Worm (Caenorhabditis elegans) whole organism, L1 larva: ENCODE measurements around the gene maoc-1.
A peak's percentile ranks its signal among the peaks of the same experiment; 100 is the strongest.

Experiments
- C34B4.2 ChIP-seq: sonication (generic microtip); optimal IDR thresholded peaks from 2 replicates; lab custom pipeline; 2017; ENCODE audit warnings: mild to moderate bottlenecking, missing genetic modification characterization, missing compliant biosample characterization
- Y116A8C.19 ChIP-seq: sonication (generic microtip); optimal IDR thresholded peaks from 2 replicates; lab custom pipeline; 2016; ENCODE audit warnings: missing compliant biosample characterization, missing genetic modification characterization, borderline replicate concordance
- ama-1 ChIP-seq: fragments of 150-350 bp; optimal IDR thresholded peaks from 2 replicates; lab custom pipeline; 2014
- blmp-1 ChIP-seq: fragments of 150-350 bp; optimal IDR thresholded peaks from 2 replicates; lab custom pipeline; 2014; ENCODE audit warnings: missing biosample characterization, missing genetic modification characterization
- ceh-82 ChIP-seq, 3 experiments: fragments of 150-350 bp in 1 of 3; sonication (generic microtip) in 2 of 3; optimal IDR thresholded peaks; 2 replicates each; lab custom pipeline; 2014 to 2017; ENCODE audit warnings: missing biosample characterization in 3 of 3, missing genetic modification characterization in 3 of 3
- ceh-90 ChIP-seq: sonication (generic microtip); optimal IDR thresholded peaks from 2 replicates; lab custom pipeline; 2016; ENCODE audit warnings: missing genetic modification characterization, missing compliant biosample characterization
- ces-1 ChIP-seq: fragments of 150-350 bp; optimal IDR thresholded peaks from 2 replicates; lab custom pipeline; 2014; ENCODE audit warnings: missing biosample characterization, missing genetic modification reagents, missing genetic modification characterization
- efl-1 ChIP-seq, 4 experiments: fragments of 150-350 bp; optimal IDR thresholded peaks in 3 of 4; peaks in 1 of 4; 1 replicate in 1 of 4; 2 replicates in 3 of 4; lab custom pipeline; 2014; ENCODE audit warnings: missing biosample characterization in 2 of 4, missing genetic modification characterization in 2 of 4, missing genetic modification reagents in 2 of 4
- elt-3 ChIP-seq, 6 experiments: fragments of 150-350 bp in 1 of 6; sonication (generic microtip); optimal IDR thresholded peaks; 2 replicates each; lab custom pipeline; 2017 to 2018; ENCODE audit warnings: missing biosample characterization in 6 of 6, missing genetic modification characterization in 6 of 6, inconsistent platforms in 1 of 6
- grh-1 ChIP-seq: fragments of 200-800 bp; sonication (Bioruptor generic); IDR thresholded peaks from 2 replicates; pipeline ENCODE4 v1.3.6; 2022; ENCODE audit warnings: missing genetic modification reagents, missing genetic modification characterization, missing compliant biosample characterization
- hlh-17 ChIP-seq: fragments of 200-800 bp; sonication (Bioruptor generic); optimal IDR thresholded peaks from 2 replicates; lab custom pipeline; 2018; ENCODE audit warnings: missing genetic modification characterization, mild to moderate bottlenecking, missing compliant biosample characterization, moderate library complexity, borderline replicate concordance
- hpl-2 ChIP-seq: fragments of 150-350 bp; optimal IDR thresholded peaks from 2 replicates; lab custom pipeline; 2014; ENCODE audit warnings: missing biosample characterization, missing genetic modification reagents, missing genetic modification characterization
- lin-14 ChIP-seq: fragments of 200-800 bp; sonication (Bioruptor generic); optimal IDR thresholded peaks from 2 replicates; lab custom pipeline; 2018; ENCODE audit warnings: mild to moderate bottlenecking, missing genetic modification characterization, moderate library complexity, missing compliant biosample characterization
- lin-15B ChIP-seq: fragments of 150-350 bp; sonication (generic microtip); optimal IDR thresholded peaks from 3 replicates; lab custom pipeline; 2014; ENCODE audit warnings: missing biosample characterization, missing genetic modification characterization
- mdl-1 ChIP-seq, 2 experiments: fragments of 150-350 bp; optimal IDR thresholded peaks; 2 replicates each; lab custom pipeline; 2014 to 2017; ENCODE audit warnings: missing biosample characterization in 2 of 2, missing genetic modification characterization in 2 of 2, inconsistent platforms in 1 of 2
- mef-2 ChIP-seq: fragments of 150-350 bp; optimal IDR thresholded peaks from 2 replicates; lab custom pipeline; 2014; ENCODE audit warnings: missing biosample characterization, missing genetic modification characterization
- mep-1 ChIP-seq: fragments of 150-350 bp; optimal IDR thresholded peaks from 2 replicates; lab custom pipeline; 2014; ENCODE audit warnings: missing biosample characterization, missing genetic modification characterization
- nhr-11 ChIP-seq: fragments of 150-350 bp; optimal IDR thresholded peaks from 2 replicates; lab custom pipeline; 2014; ENCODE audit warnings: missing biosample characterization, missing genetic modification characterization
- nhr-20 ChIP-seq: sonication (generic microtip); optimal IDR thresholded peaks from 2 replicates; lab custom pipeline; 2016; ENCODE audit warnings: mild to moderate bottlenecking, missing genetic modification characterization, missing compliant biosample characterization
- nhr-237 ChIP-seq: fragments of 150-350 bp; optimal IDR thresholded peaks from 2 replicates; lab custom pipeline; 2014; ENCODE audit warnings: missing biosample characterization, missing genetic modification characterization
- nhr-28 ChIP-seq: fragments of 150-350 bp; optimal IDR thresholded peaks from 2 replicates; lab custom pipeline; 2014; ENCODE audit warnings: missing biosample characterization, missing genetic modification characterization
- nhr-47 ChIP-seq: sonication (generic microtip); optimal IDR thresholded peaks from 2 replicates; lab custom pipeline; 2016; ENCODE audit warnings: mild to moderate bottlenecking, missing genetic modification characterization, moderate library complexity, missing compliant biosample characterization
- nhr-71 ChIP-seq: sonication (generic microtip); optimal IDR thresholded peaks from 2 replicates; lab custom pipeline; 2016; ENCODE audit warnings: mild to moderate bottlenecking, missing genetic modification characterization, moderate library complexity, missing compliant biosample characterization
- nhr-76 ChIP-seq: sonication (generic microtip); optimal IDR thresholded peaks from 2 replicates; lab custom pipeline; 2017; ENCODE audit warnings: missing biosample characterization, missing genetic modification characterization
- nhr-77 ChIP-seq: fragments of 150-350 bp; optimal IDR thresholded peaks from 2 replicates; lab custom pipeline; 2014; ENCODE audit warnings: missing biosample characterization, missing genetic modification characterization
- nhr-84 ChIP-seq: sonication (generic microtip); optimal IDR thresholded peaks from 2 replicates; lab custom pipeline; 2017; ENCODE audit warnings: missing biosample characterization, missing genetic modification characterization
- nhr-85 ChIP-seq: sonication (generic microtip); peaks from one replicate; lab custom pipeline; 2016; ENCODE audit warnings: missing genetic modification characterization, inconsistent platforms, missing compliant biosample characterization
- pqm-1 ChIP-seq: sonication (generic microtip); optimal IDR thresholded peaks from 3 replicates; lab custom pipeline; 2017; ENCODE audit warnings: missing biosample characterization, missing genetic modification characterization
- snpc-4 ChIP-seq: fragments of 150-350 bp; optimal IDR thresholded peaks from 2 replicates; lab custom pipeline; 2014; ENCODE audit warnings: missing biosample characterization, missing genetic modification characterization
- sup-37 ChIP-seq: fragments of 200-800 bp; sonication (Bioruptor generic); optimal IDR thresholded peaks from 2 replicates; lab custom pipeline; 2018; ENCODE audit warnings: mild to moderate bottlenecking, missing genetic modification characterization, missing compliant biosample characterization
- swsn-7 ChIP-seq: sonication (generic microtip); optimal IDR thresholded peaks from 2 replicates; lab custom pipeline; 2016; ENCODE audit warnings: missing genetic modification characterization, missing compliant biosample characterization
- tbx-2 ChIP-seq: sonication (generic microtip); optimal IDR thresholded peaks from 2 replicates; lab custom pipeline; 2016; ENCODE audit warnings: missing genetic modification characterization, missing compliant biosample characterization
- tlp-1 ChIP-seq: fragments of 150-350 bp; optimal IDR thresholded peaks from 2 replicates; lab custom pipeline; 2014; ENCODE audit warnings: missing biosample characterization, missing genetic modification characterization
- unc-130 ChIP-seq: fragments of 150-350 bp; optimal IDR thresholded peaks from 2 replicates; lab custom pipeline; 2017; ENCODE audit warnings: missing biosample characterization, missing genetic modification characterization, inconsistent platforms
- unc-30 ChIP-seq: sonication (generic microtip); optimal IDR thresholded peaks from 2 replicates; lab custom pipeline; 2017; ENCODE audit warnings: missing biosample characterization, missing genetic modification characterization
- unc-98 ChIP-seq: fragments of 200-800 bp; sonication (Bioruptor generic); IDR thresholded peaks from 2 replicates; pipeline ENCODE4 v1.3.6; 2022; ENCODE audit warnings: missing genetic modification characterization, missing compliant biosample characterization
- ztf-11 ChIP-seq, 2 experiments: sonication (generic microtip); optimal IDR thresholded peaks; 2 replicates each; lab custom pipeline; 2016 to 2017; ENCODE audit warnings: missing genetic modification characterization in 2 of 2, missing biosample characterization in 1 of 2, missing compliant biosample characterization in 1 of 2

maoc-1 gene

ce11 chrII:7224074-7224473, 28.0 kb downstream of the maoc-1 start:
- no peak for TF ChIP-seq Y116A8C.19 (tag; lab: Kevin White, UChicago)
- no peak for TF ChIP-seq pqm-1 (tag; lab: Kevin White, UChicago)

ce11 chrII:7225864-7226522, 29.9 kb downstream of the maoc-1 start, which contains the start of gene clh-3:
Gene clh-3, minus strand, starts transcription at chrII:7225914.
- no peak for TF ChIP-seq ceh-90 (tag; lab: Kevin White, UChicago)
- no peak for TF ChIP-seq efl-1 (optimal IDR thresholded peaks at IDR 0.05; lab: Kevin White, UChicago)
- TF ChIP-seq efl-1 (GFP tag; optimal IDR thresholded peaks at IDR 0.05 in 1 of 2; lab: Kevin White, UChicago) = no peak
- TF ChIP-seq elt-3 (tag; optimal IDR thresholded peaks at IDR 0.05; lab: Kevin White, UChicago) = no peak
- TF ChIP-seq Y116A8C.19 (tag; lab: Kevin White, UChicago) = no peak
- no peak for TF ChIP-seq C34B4.2 (tag; lab: Kevin White, UChicago)
- no peak for TF ChIP-seq ces-1 (GFP tag; lab: Kevin White, UChicago)
- TF ChIP-seq tbx-2 (tag; lab: Kevin White, UChicago) = no peak
- TF ChIP-seq nhr-28 = no peak
- no peak for TF ChIP-seq nhr-84 (tag; lab: Kevin White, UChicago)
- no peak for TF ChIP-seq nhr-47 (tag; lab: Kevin White, UChicago)
- no peak for TF ChIP-seq snpc-4
- TF ChIP-seq ztf-11 (tag; optimal IDR thresholded peaks at IDR 0.05; lab: Kevin White, UChicago) = no peak
- no peak for TF ChIP-seq unc-98

ce11 chrII:7228646-7229200, 32.6 kb downstream of the maoc-1 start, which contains the start of gene F32A5.4:
Gene F32A5.4, plus strand, starts transcription at chrII:7229150.
- TF ChIP-seq hpl-2 (GFP tag; lab: Kevin White, UChicago) = no peak
- TF ChIP-seq swsn-7 (tag; lab: Kevin White, UChicago) = peak; percentile 19
- peak; percentile 17 for TF ChIP-seq nhr-20 (tag; lab: Kevin White, UChicago)
- peak; percentile 22 for TF ChIP-seq lin-14 (GFP tag; lab: Kevin White, UChicago)
- TF ChIP-seq mep-1 = peak; percentile 4
- TF ChIP-seq unc-130 (tag; lab: Kevin White, UChicago) = no peak
- TF ChIP-seq nhr-85 (tag; lab: Kevin White, UChicago) = peak; percentile 69
- no peak for TF ChIP-seq nhr-11 (tag; lab: Kevin White, UChicago)
- TF ChIP-seq nhr-71 (tag; lab: Kevin White, UChicago) = peak; percentile 4
- TF ChIP-seq ceh-82 (tag; optimal IDR thresholded peaks at IDR 0.05; lab: Kevin White, UChicago) = no peak
- no peak for TF ChIP-seq mdl-1 (tag; optimal IDR thresholded peaks at IDR 0.05; lab: Kevin White, UChicago)
- TF ChIP-seq grh-1 (GFP tag; lab: Robert Waterston, UW) = peak; percentile 38
- TF ChIP-seq efl-1 (optimal IDR thresholded peaks at IDR 0.05; lab: Kevin White, UChicago) = no peak
- peak in 1 of 2 experiments; percentile 75 for TF ChIP-seq efl-1 (GFP tag; optimal IDR thresholded peaks at IDR 0.05 in 1 of 2; lab: Kevin White, UChicago)
- peak; percentile 6 for TF ChIP-seq ama-1 (lab: Kevin White, UChicago)
- peak; percentile 40 for TF ChIP-seq blmp-1 (tag; lab: Kevin White, UChicago)
- no peak for TF ChIP-seq lin-15B (tag; lab: Kevin White, UChicago)

ce11 chrII:7230684-7231083, 34.6 kb downstream of the maoc-1 start:
- no peak for TF ChIP-seq mdl-1 (tag; optimal IDR thresholded peaks at IDR 0.05; lab: Kevin White, UChicago)
- TF ChIP-seq nhr-84 (tag; lab: Kevin White, UChicago) = no peak
- TF ChIP-seq hlh-17 (GFP tag; lab: Kevin White, UChicago) = no peak
- no peak for TF ChIP-seq unc-130 (tag; lab: Kevin White, UChicago)
- no peak for TF ChIP-seq C34B4.2 (tag; lab: Kevin White, UChicago)
- no peak for TF ChIP-seq lin-14 (GFP tag; lab: Kevin White, UChicago)
- no peak for TF ChIP-seq nhr-77 (tag; lab: Kevin White, UChicago)
- peak; percentile 5 for TF ChIP-seq mep-1
- no peak for TF ChIP-seq nhr-237 (tag; lab: Kevin White, UChicago)
- TF ChIP-seq lin-15B (tag; lab: Kevin White, UChicago) = no peak
- TF ChIP-seq unc-30 (tag; lab: Kevin White, UChicago) = no peak
- TF ChIP-seq grh-1 (GFP tag; lab: Robert Waterston, UW) = 0 out of 2 replicates have a peak, but pooled peaks have one; percentile 9
- TF ChIP-seq hpl-2 (GFP tag; lab: Kevin White, UChicago) = no peak
- TF ChIP-seq nhr-76 (tag; lab: Kevin White, UChicago) = no peak
- no peak for TF ChIP-seq nhr-20 (tag; lab: Kevin White, UChicago)
- no peak for TF ChIP-seq mef-2 (tag; lab: Kevin White, UChicago)
- no peak for TF ChIP-seq nhr-71 (tag; lab: Kevin White, UChicago)
- TF ChIP-seq tlp-1 (tag; lab: Kevin White, UChicago) = no peak
- TF ChIP-seq nhr-28 = no peak
- no peak for TF ChIP-seq sup-37
- TF ChIP-seq nhr-85 (tag; lab: Kevin White, UChicago) = no peak
- no peak for TF ChIP-seq efl-1 (optimal IDR thresholded peaks at IDR 0.05; lab: Kevin White, UChicago)
- TF ChIP-seq efl-1 (GFP tag; optimal IDR thresholded peaks at IDR 0.05 in 1 of 2; lab: Kevin White, UChicago) = peak in 1 of 2 experiments; percentile 1
